Worm (Caenorhabditis elegans) whole organism, L2 larva: Measurements from ENCODE around the gene cha-1.

ENCODE experiments used
- crh-2 ChIP-seq: sonication (generic microtip); optimal IDR thresholded peaks from 2 replicates; lab custom pipeline; 2017; ENCODE audit warnings: missing biosample characterization, missing genetic modification characterization
- elt-1 ChIP-seq: fragments of 150-350 bp; optimal IDR thresholded peaks from 2 replicates; lab custom pipeline; 2014; ENCODE audit warnings: missing biosample characterization, missing genetic modification characterization
- lsy-2 ChIP-seq, 2 experiments: fragments of 150-350 bp in 1 of 2; sonication (generic microtip) in 1 of 2; optimal IDR thresholded peaks; 2 replicates each; lab custom pipeline; 2014 to 2017; ENCODE audit warnings: missing biosample characterization in 2 of 2, missing genetic modification characterization in 2 of 2
- nhr-23 ChIP-seq: fragments of 150-350 bp; optimal IDR thresholded peaks from 2 replicates; lab custom pipeline; 2014; ENCODE audit warnings: missing biosample characterization, missing genetic modification reagents, missing genetic modification characterization
- skn-1 ChIP-seq: sonication (generic microtip); optimal IDR thresholded peaks from 2 replicates; lab custom pipeline; 2017; ENCODE audit warnings: missing biosample characterization, missing genetic modification characterization
- ztf-4 ChIP-seq: fragments of 150-350 bp; optimal IDR thresholded peaks from 2 replicates; lab custom pipeline; 2014; ENCODE audit warnings: missing biosample characterization, missing genetic modification characterization

- no peak for TF ChIP-seq nhr-23 (tag; lab: Kevin White, UChicago)
- TF ChIP-seq crh-2 (tag; lab: Kevin White, UChicago), result no peak
- TF ChIP-seq skn-1, result no peak
- no peak for TF ChIP-seq ztf-4 (tag; lab: Kevin White, UChicago)
- TF ChIP-seq lsy-2 (tag; optimal IDR thresholded peaks at IDR 0.05; lab: Kevin White, UChicago), result no peak
- no peak for TF ChIP-seq elt-1 (tag; lab: Kevin White, UChicago)
These were observed 13.5 kb downstream of the cha-1 start for ce11 chrIV:3610987-3611386.
